Worm (Caenorhabditis elegans) whole organism, L4 larva: ENCODE measurements around the gene ubq-2.

ENCODE experiments used
- F37D6.2 ChIP-seq: sonication (generic microtip); optimal IDR thresholded peaks from 2 replicates; lab custom pipeline; 2016; ENCODE audit warnings: mild to moderate bottlenecking, missing genetic modification characterization, missing compliant biosample characterization
- F44E2.7 ChIP-seq: fragments of 200-800 bp; sonication (Bioruptor generic); IDR thresholded peaks from 2 replicates; pipeline ENCODE4 v2.1.2; 2022; ENCODE audit warnings: missing genetic modification characterization, missing compliant biosample characterization
- F49E8.2 ChIP-seq: sonication (generic microtip); optimal IDR thresholded peaks from 2 replicates; lab custom pipeline; 2016; ENCODE audit warnings: missing compliant biosample characterization, mild to moderate bottlenecking, missing genetic modification characterization, borderline replicate concordance
- T26A8.4 ChIP-seq: fragments of 200-800 bp; sonication (Bioruptor generic); IDR thresholded peaks from 2 replicates; pipeline ENCODE4 v1.3.6; 2022; ENCODE audit warnings: missing genetic modification characterization, missing compliant biosample characterization
- Y48G9A.11 ChIP-seq: fragments of 200-800 bp; sonication (Bioruptor generic); IDR thresholded peaks from 2 replicates; pipeline ENCODE4 v1.3.6; 2022; ENCODE audit warnings: missing genetic modification reagents, missing genetic modification characterization, missing compliant biosample characterization
- Y75B8A.6 ChIP-seq: fragments of 200-800 bp; sonication (Bioruptor generic); IDR thresholded peaks from 2 replicates; pipeline ENCODE4 v1.3.6; 2022; ENCODE audit warnings: missing genetic modification reagents, missing genetic modification characterization, missing compliant biosample characterization
- ama-1 ChIP-seq: fragments of 150-350 bp; optimal IDR thresholded peaks from 2 replicates; lab custom pipeline; 2014; ENCODE audit warnings: inconsistent platforms, mixed read lengths
- arid-1 ChIP-seq: fragments of 200-800 bp; sonication (Bioruptor generic); conservative IDR thresholded peaks from 2 replicates; pipeline ENCODE4 v1.3.6; 2022; ENCODE audit warnings: missing genetic modification reagents, missing genetic modification characterization, missing compliant biosample characterization
- ceh-28 ChIP-seq: fragments of 150-350 bp; optimal IDR thresholded peaks from 2 replicates; lab custom pipeline; 2014; ENCODE audit warnings: missing biosample characterization, missing genetic modification reagents, missing genetic modification characterization
- ceh-44 ChIP-seq: fragments of 200-800 bp; sonication (Bioruptor generic); IDR thresholded peaks from 2 replicates; pipeline ENCODE4 v1.3.6; 2022; ENCODE audit warnings: missing genetic modification reagents, missing genetic modification characterization, missing compliant biosample characterization
- ctbp-1 ChIP-seq: fragments of 200-800 bp; sonication (Bioruptor generic); IDR thresholded peaks from 2 replicates; pipeline ENCODE4 v1.3.6; 2022; ENCODE audit warnings: missing genetic modification reagents, missing genetic modification characterization, missing compliant biosample characterization
- daf-12 ChIP-seq: fragments of 150-350 bp; optimal IDR thresholded peaks from 2 replicates; lab custom pipeline; 2014; ENCODE audit warnings: missing biosample characterization, missing genetic modification reagents, missing genetic modification characterization
- daf-16 ChIP-seq, 3 experiments: sonication (generic microtip); optimal IDR thresholded peaks; 2 replicates each; lab custom pipeline; 2016 to 2017; ENCODE audit warnings: missing genetic modification characterization in 3 of 3, missing genetic modification reagents in 3 of 3, mild to moderate bottlenecking in 2 of 3, missing compliant biosample characterization in 2 of 3, missing biosample characterization in 1 of 3, moderate library complexity in 1 of 3
- daf-19 ChIP-seq: fragments of 200-800 bp; sonication (Bioruptor generic); conservative IDR thresholded peaks from 2 replicates; pipeline ENCODE4 v1.3.6; 2022; ENCODE audit warnings: missing genetic modification characterization, missing compliant biosample characterization
- dmd-8 ChIP-seq: fragments of 200-800 bp; sonication (Bioruptor generic); IDR thresholded peaks from 2 replicates; pipeline ENCODE4 v1.3.6; 2022; ENCODE audit warnings: missing genetic modification characterization, missing compliant biosample characterization
- dpl-1 ChIP-seq: fragments of 150-350 bp; optimal IDR thresholded peaks from 2 replicates; lab custom pipeline; 2014; ENCODE audit warnings: missing biosample characterization, missing genetic modification reagents, missing genetic modification characterization
- egl-27 ChIP-seq: sonication (generic microtip); optimal IDR thresholded peaks from 3 replicates; lab custom pipeline; 2017; ENCODE audit warnings: missing biosample characterization, missing genetic modification reagents, missing genetic modification characterization
- fkh-10 ChIP-seq: fragments of 150-350 bp; optimal IDR thresholded peaks from 2 replicates; lab custom pipeline; 2014; ENCODE audit warnings: missing biosample characterization, missing genetic modification reagents, missing genetic modification characterization
- gei-8 ChIP-seq: fragments of 200-800 bp; sonication (Bioruptor generic); optimal IDR thresholded peaks from 2 replicates; lab custom pipeline; 2018; ENCODE audit warnings: mild to moderate bottlenecking, missing genetic modification characterization, missing compliant biosample characterization
- hif-1 ChIP-seq, 2 experiments: sonication (generic microtip); optimal IDR thresholded peaks; 2 replicates each; lab custom pipeline; 2016 to 2017; ENCODE audit warnings: missing compliant biosample characterization in 2 of 2, missing genetic modification characterization in 2 of 2, missing genetic modification reagents in 2 of 2, missing genotype in 2 of 2, mild to moderate bottlenecking in 1 of 2
- hlh-30 ChIP-seq: sonication (generic microtip); optimal IDR thresholded peaks from 2 replicates; lab custom pipeline; 2017; ENCODE audit warnings: antibody characterized with exemption, mild to moderate bottlenecking, missing genetic modification characterization, missing compliant biosample characterization; ENCODE audit not compliant: insufficient read depth
- lim-7 ChIP-seq: fragments of 200-800 bp; sonication (Bioruptor generic); IDR thresholded peaks from 2 replicates; pipeline ENCODE4 v1.3.6; 2022; ENCODE audit warnings: missing genetic modification characterization, missing compliant biosample characterization
- lin-1 ChIP-seq: fragments of 200-800 bp; sonication (Bioruptor generic); IDR thresholded peaks from 2 replicates; pipeline ENCODE4 v1.3.6; 2022; ENCODE audit warnings: missing genetic modification reagents, missing genetic modification characterization, missing compliant biosample characterization
- lin-13 ChIP-seq: fragments of 150-350 bp; optimal IDR thresholded peaks from 2 replicates; lab custom pipeline; 2014; ENCODE audit warnings: missing biosample characterization, missing genetic modification reagents, missing genetic modification characterization
- lin-15B ChIP-seq: fragments of 150-350 bp; sonication (generic microtip); optimal IDR thresholded peaks from 3 replicates; lab custom pipeline; 2014; ENCODE audit warnings: missing biosample characterization, missing genetic modification characterization
- lin-39 ChIP-seq: fragments of 150-350 bp; optimal IDR thresholded peaks from 2 replicates; lab custom pipeline; 2014; ENCODE audit warnings: missing biosample characterization, missing genetic modification reagents, missing genetic modification characterization
- lir-3 ChIP-seq: sonication (generic microtip); optimal IDR thresholded peaks from 2 replicates; lab custom pipeline; 2016; ENCODE audit warnings: mild to moderate bottlenecking, missing genetic modification characterization, missing compliant biosample characterization
- mdl-1 ChIP-seq, 2 experiments: fragments of 150-350 bp in 1 of 2; sonication (generic microtip) in 1 of 2; optimal IDR thresholded peaks; 2 replicates each; lab custom pipeline; 2014 to 2017; ENCODE audit warnings: missing biosample characterization in 2 of 2, missing genetic modification characterization in 2 of 2
- mdt-29 ChIP-seq: fragments of 200-800 bp; sonication (Bioruptor generic); IDR thresholded peaks from 2 replicates; pipeline ENCODE4 v1.3.6; 2022; ENCODE audit warnings: missing genetic modification reagents, missing genetic modification characterization, missing compliant biosample characterization
- mep-1 ChIP-seq: fragments of 150-350 bp; sonication (generic microtip); optimal IDR thresholded peaks from 3 replicates; lab custom pipeline; 2014; ENCODE audit warnings: missing biosample characterization, missing genetic modification characterization
- nhr-11 ChIP-seq: fragments of 150-350 bp; optimal IDR thresholded peaks from 2 replicates; lab custom pipeline; 2014; ENCODE audit warnings: missing biosample characterization, missing genetic modification characterization
- nhr-111 ChIP-seq: fragments of 200-800 bp; sonication (Bioruptor generic); optimal IDR thresholded peaks from 2 replicates; lab custom pipeline; 2018; ENCODE audit warnings: mild to moderate bottlenecking, missing genetic modification characterization, missing compliant biosample characterization
- nhr-237 ChIP-seq: sonication (generic microtip); optimal IDR thresholded peaks from 2 replicates; lab custom pipeline; 2017; ENCODE audit warnings: missing biosample characterization, missing genetic modification characterization
- nhr-41 ChIP-seq: fragments of 200-800 bp; sonication (Bioruptor generic); IDR thresholded peaks from 2 replicates; pipeline ENCODE4 v1.3.6; 2022; ENCODE audit warnings: missing genetic modification reagents, missing genetic modification characterization, missing compliant biosample characterization
- nhr-48 ChIP-seq: sonication (generic microtip); optimal IDR thresholded peaks from 2 replicates; lab custom pipeline; 2016; ENCODE audit warnings: mild to moderate bottlenecking, missing genetic modification characterization, missing compliant biosample characterization
- nhr-76 ChIP-seq: fragments of 150-350 bp; optimal IDR thresholded peaks from 2 replicates; lab custom pipeline; 2014; ENCODE audit warnings: missing biosample characterization, missing genetic modification characterization
- nhr-77 ChIP-seq: fragments of 150-350 bp; optimal IDR thresholded peaks from 2 replicates; lab custom pipeline; 2014; ENCODE audit warnings: missing biosample characterization, missing genetic modification characterization
- saeg-2 ChIP-seq: fragments of 200-800 bp; sonication (Bioruptor generic); IDR thresholded peaks from 2 replicates; pipeline ENCODE4 v1.3.6; 2022; ENCODE audit warnings: missing genetic modification reagents, missing genetic modification characterization, missing compliant biosample characterization
- sdz-12 ChIP-seq: fragments of 200-800 bp; sonication (Bioruptor generic); optimal IDR thresholded peaks from 2 replicates; lab custom pipeline; 2018; ENCODE audit warnings: mild to moderate bottlenecking, missing genetic modification characterization, missing compliant biosample characterization
- skn-1 ChIP-seq: fragments of 150-350 bp; optimal IDR thresholded peaks from 2 replicates; lab custom pipeline; 2014; ENCODE audit warnings: missing biosample characterization, missing genetic modification characterization
- snpc-4 ChIP-seq: fragments of 150-350 bp; optimal IDR thresholded peaks from 2 replicates; lab custom pipeline; 2014; ENCODE audit warnings: missing biosample characterization, missing genetic modification characterization
- tag-97 ChIP-seq: fragments of 200-800 bp; sonication (Bioruptor generic); IDR thresholded peaks from 2 replicates; pipeline ENCODE4 v1.3.6; 2022; ENCODE audit warnings: missing genetic modification characterization, missing compliant biosample characterization
- tra-1 ChIP-seq: fragments of 200-800 bp; sonication (Bioruptor generic); IDR thresholded peaks from 2 replicates; pipeline ENCODE4 v1.3.6; 2022; ENCODE audit warnings: missing genetic modification reagents, missing genetic modification characterization, missing compliant biosample characterization
- unc-130 ChIP-seq: sonication (generic microtip); optimal IDR thresholded peaks from 2 replicates; lab custom pipeline; 2016; ENCODE audit warnings: missing genetic modification reagents, missing genetic modification characterization, missing compliant biosample characterization
- unc-62 ChIP-seq, 3 experiments: fragments of 150-350 bp in 1 of 3; sonication (generic microtip); optimal IDR thresholded peaks in 2 of 3; peaks in 1 of 3; 1 replicate in 1 of 3; 2 replicates in 2 of 3; lab custom pipeline; 2014 to 2017; ENCODE audit warnings: missing biosample characterization in 3 of 3, missing genetic modification characterization in 3 of 3, missing genetic modification reagents in 3 of 3, missing genotype in 1 of 3
- vab-7 ChIP-seq: fragments of 200-800 bp; sonication (Bioruptor generic); IDR thresholded peaks from 2 replicates; pipeline ENCODE4 v1.3.6; 2022; ENCODE audit warnings: missing genetic modification reagents, missing genetic modification characterization, missing compliant biosample characterization
- zfp-3 ChIP-seq: fragments of 200-800 bp; sonication (Bioruptor generic); conservative IDR thresholded peaks from 2 replicates; pipeline ENCODE4 v1.3.6; 2022; ENCODE audit warnings: missing genetic modification reagents, missing genetic modification characterization, missing compliant biosample characterization
- zip-11 ChIP-seq: fragments of 200-800 bp; sonication (Bioruptor generic); IDR thresholded peaks from 2 replicates; pipeline ENCODE4 v1.3.6; 2022; ENCODE audit warnings: missing genetic modification characterization, missing compliant biosample characterization
- zip-2 ChIP-seq: fragments of 150-350 bp; optimal IDR thresholded peaks from 2 replicates; lab custom pipeline; 2014; ENCODE audit warnings: missing biosample characterization, missing genetic modification characterization

The ubq-2 gene

DNA sequence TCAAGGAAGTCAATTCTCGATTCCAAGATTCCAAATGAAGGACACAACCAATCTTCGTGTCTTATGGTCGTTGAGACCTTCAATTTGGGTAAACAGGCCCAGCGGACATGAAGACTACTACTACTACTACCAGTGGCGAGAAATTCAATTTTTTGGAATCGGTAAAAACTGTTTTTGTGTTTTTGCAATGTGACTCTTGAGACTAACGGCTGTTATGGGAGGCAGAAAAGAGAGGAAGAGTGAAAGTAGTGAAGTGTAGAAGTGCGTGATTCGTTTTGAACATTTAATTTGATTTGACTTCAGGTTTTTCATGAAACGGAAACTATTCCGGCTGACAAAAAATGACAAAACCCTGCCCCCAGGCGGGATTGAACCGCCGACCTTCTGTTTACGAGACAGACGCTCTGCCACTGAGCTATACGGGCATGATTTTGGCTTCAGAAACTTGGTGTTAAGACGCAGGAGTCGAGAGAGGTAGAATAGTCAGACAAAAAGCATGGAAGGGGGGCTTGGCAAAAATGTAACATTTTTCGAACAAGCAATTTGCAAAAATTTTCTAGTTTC is 37.5 kb upstream of the ubq-2 start (continued):
- no peak for TF ChIP-seq daf-19 (GFP tag; lab: Robert Waterston, UW)
- TF ChIP-seq gei-8 (GFP tag; lab: Kevin White, UChicago) = no peak
- 0 out of 2 replicates have a peak, but pooled peaks have one; percentile 22 for TF ChIP-seq mdt-29 (GFP tag; lab: Robert Waterston, UW)
- TF ChIP-seq skn-1 (tag; lab: Kevin White, UChicago) = no peak
- TF ChIP-seq egl-27 (tag; lab: Kevin White, UChicago) = no peak
- TF ChIP-seq daf-16 (GFP tag; optimal IDR thresholded peaks at IDR 0.05; lab: Kevin White, UChicago) = peak; percentile 49 to 75
- peak; percentile 90 for TF ChIP-seq daf-16 (tag; optimal IDR thresholded peaks at IDR 0.05; lab: Kevin White, UChicago)
- peak; percentile 53 for TF ChIP-seq dpl-1 (GFP tag; lab: Kevin White, UChicago)
- TF ChIP-seq lin-13 (GFP tag; lab: Kevin White, UChicago) = peak; percentile 3
- peak; percentile 63; the same call in 1 of the 2 replicates for TF ChIP-seq tra-1 (GFP tag; lab: Robert Waterston, UW)
- peak; percentile 79 for TF ChIP-seq dmd-8 (GFP tag; lab: Robert Waterston, UW)
- TF ChIP-seq ctbp-1 (GFP tag; lab: Robert Waterston, UW) = peak; percentile 75; the same call in 1 of the 2 replicates
- TF ChIP-seq hif-1 (tag; optimal IDR thresholded peaks at IDR 0.05; lab: Kevin White, UChicago) = peak in 1 of 2 experiments; percentile 29
- TF ChIP-seq ceh-44 (GFP tag; lab: Robert Waterston, UW) = peak; percentile 58; the same call in 1 of the 2 replicates
- TF ChIP-seq Y75B8A.6 (GFP tag; lab: Robert Waterston, UW) = no peak; the same call in 1 of the 2 replicates
- TF ChIP-seq nhr-76 (tag; lab: Kevin White, UChicago) = no peak
- TF ChIP-seq saeg-2 (GFP tag; lab: Robert Waterston, UW) = peak; percentile 65
- no peak for TF ChIP-seq ama-1 (lab: Kevin White, UChicago)
- TF ChIP-seq mdl-1 (tag; optimal IDR thresholded peaks at IDR 0.05; lab: Kevin White, UChicago) = peak in 1 of 2 experiments; percentile 30
- no peak for TF ChIP-seq zip-11 (GFP tag; lab: Robert Waterston, UW)
- TF ChIP-seq F44E2.7 (GFP tag; lab: Robert Waterston, UW) = 0 out of 2 replicates have a peak, but pooled peaks have one; percentile 26
- TF ChIP-seq nhr-237 = no peak
- TF ChIP-seq lim-7 (GFP tag; lab: Robert Waterston, UW) = peak; percentile 74
- no peak for TF ChIP-seq lin-39 (tag; lab: Kevin White, UChicago)
- peak; percentile 30 for TF ChIP-seq fkh-10 (GFP tag; lab: Kevin White, UChicago)
- TF ChIP-seq nhr-77 (tag; lab: Kevin White, UChicago) = no peak
- no peak for TF ChIP-seq nhr-11
- no peak for TF ChIP-seq snpc-4 (tag; lab: Kevin White, UChicago)
- no peak for TF ChIP-seq lin-15B (tag; lab: Kevin White, UChicago)
- TF ChIP-seq F37D6.2 (tag; lab: Kevin White, UChicago) = peak; percentile 1
- TF ChIP-seq mep-1 (tag; lab: Kevin White, UChicago) = peak; percentile 60
- peak; percentile 47 for TF ChIP-seq nhr-111 (GFP tag; lab: Kevin White, UChicago)
- TF ChIP-seq zip-2 = no peak
- 0 out of 2 replicates have a peak, but pooled peaks have one; percentile 20 for TF ChIP-seq nhr-41 (GFP tag; lab: Robert Waterston, UW)
- TF ChIP-seq Y48G9A.11 = peak; percentile 76
- TF ChIP-seq ceh-28 (tag; lab: Kevin White, UChicago) = no peak
- peak; percentile 70 for TF ChIP-seq hlh-30 (tag; lab: Kevin White, UChicago)
- peak in 1 of 2 experiments; percentile 70 for TF ChIP-seq unc-62 (GFP tag; optimal IDR thresholded peaks at IDR 0.05 in 1 of 2; lab: Kevin White, UChicago)
- no peak for TF ChIP-seq unc-62 (tag; optimal IDR thresholded peaks at IDR 0.05; lab: Kevin White, UChicago)
- peak; percentile 83 for TF ChIP-seq T26A8.4 (GFP tag; lab: Robert Waterston, UW)
- TF ChIP-seq lir-3 (tag; lab: Kevin White, UChicago) = no peak
- TF ChIP-seq arid-1 (GFP tag; lab: Robert Waterston, UW) = peak; percentile 69; the same call in 1 of the 2 replicates
- TF ChIP-seq daf-12 (tag; lab: Kevin White, UChicago) = no peak
- TF ChIP-seq sdz-12 = no peak
- 0 out of 2 replicates have a peak, but pooled peaks have one; percentile 28 for TF ChIP-seq zfp-3 (GFP tag; lab: Robert Waterston, UW)
- TF ChIP-seq F49E8.2 (tag; lab: Kevin White, UChicago) = peak; percentile 50
- no peak for TF ChIP-seq tag-97 (GFP tag; lab: Robert Waterston, UW)
- TF ChIP-seq lin-1 = 0 out of 2 replicates have a peak, but pooled peaks have one; percentile 16
- peak; percentile 4 for TF ChIP-seq unc-130 (GFP tag; lab: Kevin White, UChicago)
- peak; percentile 62 for TF ChIP-seq nhr-48 (tag; lab: Kevin White, UChicago)
- peak; percentile 79 for TF ChIP-seq vab-7 (GFP tag; lab: Robert Waterston, UW)
